Worm (Caenorhabditis elegans) whole organism, young adult: ENCODE measurements around the gene C16A3.6.

Source experiments
- B0035.1 ChIP-seq: sonication (generic microtip); optimal IDR thresholded peaks from 2 replicates; lab custom pipeline; 2016; ENCODE audit warnings: missing genetic modification characterization, mild to moderate bottlenecking, missing compliant biosample characterization, missing genotype, missing genetic modification reagents
- F37B4.10 ChIP-seq: fragments of 200-800 bp; sonication (Bioruptor generic); IDR thresholded peaks from 2 replicates; pipeline ENCODE4 v1.3.6; 2022; ENCODE audit warnings: missing genetic modification characterization, missing compliant biosample characterization
- F52B5.7 ChIP-seq: sonication (generic microtip); optimal IDR thresholded peaks from 2 replicates; lab custom pipeline; 2016; ENCODE audit warnings: mild to moderate bottlenecking, missing genetic modification characterization, missing compliant biosample characterization
- F57A8.1 ChIP-seq: fragments of 200-800 bp; sonication (Bioruptor generic); optimal IDR thresholded peaks from 2 replicates; lab custom pipeline; 2018; ENCODE audit warnings: mild to moderate bottlenecking, missing genetic modification characterization, moderate library complexity, missing compliant biosample characterization
- T07F8.4 ChIP-seq: sonication (generic microtip); optimal IDR thresholded peaks from 2 replicates; lab custom pipeline; 2016; ENCODE audit warnings: mild to moderate bottlenecking, missing genetic modification characterization, moderate library complexity, missing compliant biosample characterization
- Y53G8AR.9 ChIP-seq: fragments of 200-800 bp; sonication (Bioruptor generic); conservative IDR thresholded peaks from 2 replicates; pipeline ENCODE4 v1.3.6; 2022; ENCODE audit warnings: missing genetic modification reagents, missing genetic modification characterization, missing compliant biosample characterization
- Y56A3A.18 ChIP-seq: fragments of 200-800 bp; sonication (Bioruptor generic); IDR thresholded peaks from 2 replicates; pipeline ENCODE4 v1.3.6; 2022; ENCODE audit warnings: missing genetic modification reagents, missing genetic modification characterization, missing compliant biosample characterization
- Y67H2A.10 ChIP-seq: fragments of 200-800 bp; sonication (Bioruptor generic); conservative IDR thresholded peaks from 2 replicates; pipeline ENCODE4 v1.3.6; 2022; ENCODE audit warnings: missing genetic modification reagents, missing genetic modification characterization, missing compliant biosample characterization
- ama-1 ChIP-seq, 3 experiments: fragments of 150-350 bp in 1 of 3; sonication (generic microtip) in 2 of 3; optimal IDR thresholded peaks; 2 replicates each; lab custom pipeline; 2014 to 2018; ENCODE audit warnings: missing biosample characterization in 2 of 3, missing genetic modification characterization in 2 of 3, missing genetic modification reagents in 2 of 3
- aptf-2 ChIP-seq: fragments of 200-800 bp; sonication (Bioruptor generic); conservative IDR thresholded peaks from 2 replicates; pipeline ENCODE4 v1.3.6; 2022; ENCODE audit warnings: missing genetic modification reagents, missing genetic modification characterization, missing compliant biosample characterization
- atf-7 ChIP-seq: sonication (generic microtip); optimal IDR thresholded peaks from 2 replicates; lab custom pipeline; 2017; ENCODE audit warnings: mild to moderate bottlenecking, missing genetic modification characterization, missing compliant biosample characterization
- athp-1 ChIP-seq: sonication (generic microtip); optimal IDR thresholded peaks from 2 replicates; lab custom pipeline; 2017; ENCODE audit warnings: mild to moderate bottlenecking, missing genetic modification characterization, missing compliant biosample characterization
- attf-6 ChIP-seq: fragments of 200-800 bp; sonication (Bioruptor generic); IDR thresholded peaks from 2 replicates; pipeline ENCODE4 v1.3.6; 2022; ENCODE audit warnings: missing genetic modification reagents, missing genetic modification characterization, missing compliant biosample characterization
- cebp-1 ChIP-seq, 2 experiments: fragments of 200-800 bp in 1 of 2; sonication (Bioruptor generic) in 1 of 2; sonication (generic microtip) in 1 of 2; IDR thresholded peaks in 1 of 2; optimal IDR thresholded peaks in 1 of 2; 2 replicates each; pipeline versions ENCODE4 v1.3.6 to Lab custom; 2017 to 2022; ENCODE audit warnings: missing compliant biosample characterization in 2 of 2, missing genetic modification characterization in 2 of 2, mild to moderate bottlenecking in 1 of 2, missing genetic modification reagents in 1 of 2, moderate library complexity in 1 of 2
- ceh-27 ChIP-seq: fragments of 200-800 bp; sonication (Bioruptor generic); optimal IDR thresholded peaks from 2 replicates; lab custom pipeline; 2018; ENCODE audit warnings: mild to moderate bottlenecking, missing genetic modification characterization, moderate library complexity, missing compliant biosample characterization
- ceh-79 ChIP-seq: sonication (generic microtip); optimal IDR thresholded peaks from 2 replicates; lab custom pipeline; 2017; ENCODE audit warnings: mild to moderate bottlenecking, missing genetic modification characterization, missing compliant biosample characterization
- egl-18 ChIP-seq: fragments of 200-800 bp; sonication (Bioruptor generic); IDR thresholded peaks from 2 replicates; pipeline ENCODE4 v1.3.6; 2022; ENCODE audit warnings: missing genetic modification reagents, missing genetic modification characterization, missing compliant biosample characterization
- ets-4 ChIP-seq: fragments of 200-800 bp; sonication (Bioruptor generic); optimal IDR thresholded peaks from 2 replicates; lab custom pipeline; 2018; ENCODE audit warnings: mild to moderate bottlenecking, missing genetic modification characterization, missing compliant biosample characterization
- fkh-3 ChIP-seq: sonication (generic microtip); optimal IDR thresholded peaks from 2 replicates; lab custom pipeline; 2016; ENCODE audit warnings: mild to moderate bottlenecking, missing genetic modification characterization, missing compliant biosample characterization
- gei-17 ChIP-seq: fragments of 200-800 bp; sonication (Bioruptor generic); optimal IDR thresholded peaks from 2 replicates; lab custom pipeline; 2018; ENCODE audit warnings: mild to moderate bottlenecking, missing genetic modification characterization, missing compliant biosample characterization
- hlh-12 ChIP-seq: sonication (generic microtip); optimal IDR thresholded peaks from 2 replicates; lab custom pipeline; 2016; ENCODE audit warnings: missing genetic modification characterization, missing compliant biosample characterization
- hmg-1.2 ChIP-seq: fragments of 200-800 bp; sonication (Bioruptor generic); IDR thresholded peaks from 2 replicates; pipeline ENCODE4 v1.3.6; 2022; ENCODE audit warnings: missing genetic modification reagents, missing genetic modification characterization, missing compliant biosample characterization
- hrde-1 ChIP-seq: sonication (generic microtip); optimal IDR thresholded peaks from 2 replicates; lab custom pipeline; 2016; ENCODE audit warnings: missing genetic modification characterization, mild to moderate bottlenecking, missing compliant biosample characterization, moderate library complexity, missing genotype, missing genetic modification reagents, borderline replicate concordance
- lir-1 ChIP-seq: fragments of 200-800 bp; sonication (Bioruptor generic); conservative IDR thresholded peaks from 2 replicates; pipeline ENCODE4 v1.3.6; 2022; ENCODE audit warnings: missing genetic modification reagents, missing genetic modification characterization, missing compliant biosample characterization
- madf-6 ChIP-seq: fragments of 200-800 bp; sonication (Bioruptor generic); IDR thresholded peaks from 2 replicates; pipeline ENCODE4 v1.3.6; 2022; ENCODE audit warnings: missing genetic modification reagents, missing genetic modification characterization, missing compliant biosample characterization
- mxl-1 ChIP-seq: sonication (generic microtip); optimal IDR thresholded peaks from 2 replicates; lab custom pipeline; 2016; ENCODE audit warnings: missing genetic modification characterization, missing compliant biosample characterization
- nfyb-1 ChIP-seq: fragments of 200-800 bp; sonication (Bioruptor generic); IDR thresholded peaks from 2 replicates; pipeline ENCODE4 v1.3.6; 2022; ENCODE audit warnings: missing genetic modification reagents, missing genetic modification characterization, missing compliant biosample characterization
- nhr-120 ChIP-seq: fragments of 200-800 bp; sonication (Bioruptor generic); IDR thresholded peaks from 2 replicates; pipeline ENCODE4 v1.3.6; 2022; ENCODE audit warnings: missing genetic modification characterization, missing compliant biosample characterization
- nhr-80 ChIP-seq: sonication (generic microtip); optimal IDR thresholded peaks from 2 replicates; lab custom pipeline; 2016; ENCODE audit warnings: missing genetic modification characterization, missing compliant biosample characterization
- nhr-90 ChIP-seq: sonication (generic microtip); optimal IDR thresholded peaks from 2 replicates; lab custom pipeline; 2016; ENCODE audit warnings: missing genotype, mild to moderate bottlenecking, missing genetic modification characterization, missing compliant biosample characterization
- rec-8 ChIP-seq, 2 experiments: sonication (generic microtip); optimal IDR thresholded peaks; 2 replicates each; lab custom pipeline; 2016; ENCODE audit warnings: mild to moderate bottlenecking in 2 of 2, missing genetic modification characterization in 2 of 2, missing genetic modification reagents in 2 of 2, missing genotype in 2 of 2, missing biosample characterization in 1 of 2, missing compliant biosample characterization in 1 of 2, moderate library complexity in 1 of 2
- repo-1 ChIP-seq: sonication (generic microtip); optimal IDR thresholded peaks from 2 replicates; lab custom pipeline; 2017; ENCODE audit warnings: mild to moderate bottlenecking, missing genetic modification characterization, missing compliant biosample characterization
- snpc-4 ChIP-seq, 5 experiments: fragments of 150-350 bp in 1 of 5; sonication (generic microtip) in 4 of 5; optimal IDR thresholded peaks; 2 replicates each; lab custom pipeline; 2014 to 2018; ENCODE audit warnings: missing genetic modification characterization in 5 of 5, missing biosample characterization in 3 of 5, antibody characterized with exemption in 2 of 5, mild to moderate bottlenecking in 2 of 5, missing compliant biosample characterization in 2 of 5, missing genotype in 2 of 5, moderate library complexity in 2 of 5, missing genetic modification reagents in 1 of 5
- tbx-9 ChIP-seq: sonication (generic microtip); optimal IDR thresholded peaks from 2 replicates; lab custom pipeline; 2016; ENCODE audit warnings: borderline replicate concordance, missing genetic modification characterization, inconsistent platforms, missing compliant biosample characterization
- tlf-1 ChIP-seq: fragments of 200-800 bp; sonication (Bioruptor generic); optimal IDR thresholded peaks from 2 replicates; lab custom pipeline; 2018; ENCODE audit warnings: mild to moderate bottlenecking, missing genetic modification characterization, missing compliant biosample characterization
- unc-62 ChIP-seq: fragments of 150-350 bp; optimal IDR thresholded peaks from 2 replicates; lab custom pipeline; 2014; ENCODE audit warnings: missing biosample characterization, missing genetic modification reagents, missing genetic modification characterization
- xnd-1 ChIP-seq: sonication (generic microtip); optimal IDR thresholded peaks from 2 replicates; lab custom pipeline; 2016; ENCODE audit warnings: missing genotype, missing genetic modification reagents, missing genetic modification characterization, missing compliant biosample characterization
- zim-3 ChIP-seq: sonication (generic microtip); optimal IDR thresholded peaks from 2 replicates; lab custom pipeline; 2017; ENCODE audit warnings: mild to moderate bottlenecking, missing genetic modification characterization, moderate library complexity, missing compliant biosample characterization
- ztf-26 ChIP-seq: sonication (generic microtip); optimal IDR thresholded peaks from 2 replicates; lab custom pipeline; 2017; ENCODE audit warnings: missing genetic modification characterization, missing compliant biosample characterization
- ztf-28 ChIP-seq: fragments of 200-800 bp; sonication (Bioruptor generic); IDR thresholded peaks from 2 replicates; pipeline ENCODE4 v1.3.6; 2022; ENCODE audit warnings: missing genetic modification reagents, missing genetic modification characterization, missing compliant biosample characterization

C16A3.6 gene

DNA sequence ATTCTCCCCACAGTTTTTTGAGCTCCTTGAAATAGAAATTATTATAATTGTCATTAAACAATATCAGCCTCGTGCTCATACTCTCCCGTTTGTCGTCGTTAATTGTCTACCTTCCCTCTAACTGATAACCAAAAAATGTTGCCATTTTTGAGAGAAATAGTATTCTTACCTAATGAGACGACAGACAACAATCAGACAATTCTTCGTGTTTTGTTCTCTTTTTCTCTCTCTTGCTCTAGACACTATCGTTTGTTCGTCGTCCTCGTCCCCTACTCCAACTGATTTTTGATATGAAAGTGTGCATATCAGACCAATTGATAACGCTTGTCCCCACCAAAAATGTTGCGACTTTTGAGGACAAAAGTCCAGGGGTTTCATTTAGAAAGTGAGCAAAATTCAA is 17.5 kb upstream of the C16A3.6 start (continued):
- TF ChIP-seq zim-3 (tag; lab: Kevin White, UChicago): no peak
- 0 out of 2 replicates have a peak, but pooled peaks have one; percentile 10 for TF ChIP-seq nfyb-1 (GFP tag; lab: Robert Waterston, UW)
- no peak for TF ChIP-seq ceh-27 (GFP tag; lab: Kevin White, UChicago)
- no peak for TF ChIP-seq F37B4.10
- no peak for TF ChIP-seq cebp-1 (GFP tag; IDR thresholded peaks at IDR 0.05; lab: Robert Waterston, UW)
- peak; percentile 33 for TF ChIP-seq cebp-1 (tag; optimal IDR thresholded peaks at IDR 0.05; lab: Kevin White, UChicago)
- TF ChIP-seq hrde-1 (tag; lab: Kevin White, UChicago): no peak
- no peak for TF ChIP-seq snpc-4 (GFP tag; optimal IDR thresholded peaks at IDR 0.05; lab: Kevin White, UChicago)
- TF ChIP-seq snpc-4 (tag; optimal IDR thresholded peaks at IDR 0.05; lab: Kevin White, UChicago): no peak
- no peak for TF ChIP-seq ceh-79
- TF ChIP-seq ztf-26 (tag; lab: Kevin White, UChicago): no peak
- TF ChIP-seq nhr-120 (GFP tag; lab: Robert Waterston, UW): no peak
- no peak for TF ChIP-seq Y56A3A.18 (GFP tag; lab: Robert Waterston, UW)
- TF ChIP-seq B0035.1 (tag; lab: Kevin White, UChicago): no peak
- TF ChIP-seq fkh-3 (tag; lab: Kevin White, UChicago): no peak
- no peak for TF ChIP-seq mxl-1
- TF ChIP-seq xnd-1 (tag; lab: Kevin White, UChicago): no peak
- TF ChIP-seq rec-8 (tag; optimal IDR thresholded peaks at IDR 0.05; lab: Kevin White, UChicago): no peak
- peak; percentile 41 for TF ChIP-seq ets-4 (GFP tag; lab: Kevin White, UChicago)
- no peak for TF ChIP-seq F52B5.7 (tag; lab: Kevin White, UChicago)
- TF ChIP-seq ztf-28: no peak
- peak; percentile 25; the same call in 1 of the 2 replicates for TF ChIP-seq hmg-1.2 (GFP tag; lab: Robert Waterston, UW)
- TF ChIP-seq gei-17 (GFP tag; lab: Kevin White, UChicago): no peak
- peak; percentile 47 for TF ChIP-seq atf-7 (tag; lab: Kevin White, UChicago)
- no peak for TF ChIP-seq madf-6
- TF ChIP-seq attf-6 (GFP tag; lab: Robert Waterston, UW): no peak
- no peak for TF ChIP-seq Y67H2A.10 (GFP tag; lab: Robert Waterston, UW)
- no peak for TF ChIP-seq T07F8.4 (tag; lab: Kevin White, UChicago)
- TF ChIP-seq unc-62 (GFP tag; lab: Kevin White, UChicago): no peak
- no peak for TF ChIP-seq nhr-90 (tag; lab: Kevin White, UChicago)
- peak; percentile 11 for TF ChIP-seq tlf-1 (GFP tag; lab: Kevin White, UChicago)
- TF ChIP-seq athp-1 (tag; lab: Kevin White, UChicago): no peak
- no peak for TF ChIP-seq F57A8.1 (GFP tag; lab: Kevin White, UChicago)
- TF ChIP-seq repo-1: no peak
- TF ChIP-seq lir-1 (GFP tag; lab: Robert Waterston, UW): no peak
- TF ChIP-seq egl-18 (GFP tag; lab: Robert Waterston, UW): no peak
- no peak for TF ChIP-seq hlh-12 (tag; lab: Kevin White, UChicago)
- TF ChIP-seq aptf-2 (GFP tag; lab: Robert Waterston, UW): no peak
- no peak for TF ChIP-seq ama-1 (optimal IDR thresholded peaks at IDR 0.05; lab: Kevin White, UChicago)
- no peak for TF ChIP-seq ama-1 (GFP tag; optimal IDR thresholded peaks at IDR 0.05; lab: Kevin White, UChicago)
- no peak for TF ChIP-seq Y53G8AR.9 (GFP tag; lab: Robert Waterston, UW)
- TF ChIP-seq tbx-9: no peak
- peak; percentile 98 for TF ChIP-seq nhr-80 (tag; lab: Kevin White, UChicago)
